Fruit fly (Drosophila melanogaster): ENCODE results near the gene COX6CL.

COX6CL gene

dm6 chr2L:5797977-5798376 is 20.3 kb downstream of the COX6CL start (continued):
- TF ChIP-seq Kr (GFP tag; optimal IDR thresholded peaks at IDR 0.05) (no peak), kah (GFP tag; optimal IDR thresholded peaks at IDR 0.05) (no peak), CG15601 (tag; optimal IDR thresholded peaks at IDR 0.05) (no peak), Hand (GFP tag; optimal IDR thresholded peaks at IDR 0.05) (peak; percentile 33), row (GFP tag; IDR thresholded peaks at IDR 0.05) (no peak; the same call in 2 of the 3 replicates), disco-r (GFP tag; optimal IDR thresholded peaks at IDR 0.05) (no peak), CG2116 (GFP tag; optimal IDR thresholded peaks at IDR 0.05) (peak; percentile 29), CG5953 (GFP tag; IDR thresholded peaks at IDR 0.05) (no peak), CG6813 (GFP tag; optimal IDR thresholded peaks at IDR 0.05) (peak; percentile 55), Eip74EF (GFP tag; optimal IDR thresholded peaks at IDR 0.05) (no peak), C15 (GFP tag; IDR thresholded peaks at IDR 0.05) (0 out of 3 replicates have a peak, but pooled peaks have one; percentile 60), Chrac-16 (GFP tag; optimal IDR thresholded peaks at IDR 0.05) (no peak), gro (GFP tag; optimal IDR thresholded peaks at IDR 0.05) (peak; percentile 49), CG5245 (GFP tag; optimal IDR thresholded peaks at IDR 0.05) (no peak), CG4730 (GFP tag; IDR thresholded peaks at IDR 0.05) (no peak), bigmax (GFP tag; optimal IDR thresholded peaks at IDR 0.05) (peak; percentile 4), CG2120 (GFP tag; optimal IDR thresholded peaks at IDR 0.05) (peak; percentile 63), CG12236 (GFP tag; optimal IDR thresholded peaks at IDR 0.05) (peak; percentile 36), nerfin-2 (GFP tag; IDR thresholded peaks at IDR 0.05; ENCODE audit: partially characterized antibody) (no peak), chn (GFP tag; optimal IDR thresholded peaks at IDR 0.05) (no peak), phol (tag; optimal IDR thresholded peaks at IDR 0.05) (no peak), dan (GFP tag; IDR thresholded peaks at IDR 0.05) (no peak), cwo (GFP tag; optimal IDR thresholded peaks at IDR 0.05) (peak; percentile 47), YL-1 (GFP tag; optimal IDR thresholded peaks at IDR 0.05) (no peak), CG10321 (GFP tag; IDR thresholded peaks at IDR 0.05) (no peak), sug (tag; optimal IDR thresholded peaks at IDR 0.05) (peak; percentile 45), Camta (GFP tag; optimal IDR thresholded peaks at IDR 0.05) (peak; percentile 38), Awh (GFP tag; IDR thresholded peaks at IDR 0.05) (no peak), Antp (GFP tag; optimal IDR thresholded peaks at IDR 0.05) (no peak), CG12659 (GFP tag; optimal IDR thresholded peaks at IDR 0.05) (peak; percentile 55), abd-A (tag; optimal IDR thresholded peaks at IDR 0.05) (no peak), dm (GFP tag; optimal IDR thresholded peaks at IDR 0.05) (no peak), Dll (GFP tag; IDR thresholded peaks at IDR 0.05; ENCODE audit: partially characterized antibody) (no peak), CG31224 (GFP tag; IDR thresholded peaks at IDR 0.05) (no peak), exex (tag; optimal IDR thresholded peaks at IDR 0.05) (no peak), B-H1 (GFP tag; IDR thresholded peaks at IDR 0.05) (no peak), hth (optimal IDR thresholded peaks at IDR 0.05) (no peak), Xbp1 (GFP tag; optimal IDR thresholded peaks at IDR 0.05) (no peak), CG10274 (GFP tag; optimal IDR thresholded peaks at IDR 0.05) (peak; percentile 10), lov (optimal IDR thresholded peaks at IDR 0.05) (no peak), lov (GFP tag; IDR thresholded peaks at IDR 0.05) (no peak), fd102C (GFP tag; optimal IDR thresholded peaks at IDR 0.05) (no peak), Dp (GFP tag; optimal IDR thresholded peaks at IDR 0.05) (no peak), CG11504 (tag; optimal IDR thresholded peaks at IDR 0.05) (peak; percentile 57), CG1024 (GFP tag; IDR thresholded peaks at IDR 0.05) (no peak), ATbp (GFP tag; optimal IDR thresholded peaks at IDR 0.05) (peak; percentile 5), CG6272 (GFP tag; IDR thresholded peaks at IDR 0.05) (no peak), CG4360 (GFP tag; IDR thresholded peaks at IDR 0.05) (no peak), Opbp (GFP tag; IDR thresholded peaks at IDR 0.05; ENCODE audit: partially characterized antibody) (no peak), CG15073 (GFP tag; optimal IDR thresholded peaks at IDR 0.05) (no peak), oc (tag; optimal IDR thresholded peaks at IDR 0.05) (no peak), Dip3 (GFP tag; optimal IDR thresholded peaks at IDR 0.05) (no peak)

Measured in whole organism, embryonic.